Fruit fly (Drosophila melanogaster): Measurements from ENCODE around the gene nej.

Gene nej

DNA sequence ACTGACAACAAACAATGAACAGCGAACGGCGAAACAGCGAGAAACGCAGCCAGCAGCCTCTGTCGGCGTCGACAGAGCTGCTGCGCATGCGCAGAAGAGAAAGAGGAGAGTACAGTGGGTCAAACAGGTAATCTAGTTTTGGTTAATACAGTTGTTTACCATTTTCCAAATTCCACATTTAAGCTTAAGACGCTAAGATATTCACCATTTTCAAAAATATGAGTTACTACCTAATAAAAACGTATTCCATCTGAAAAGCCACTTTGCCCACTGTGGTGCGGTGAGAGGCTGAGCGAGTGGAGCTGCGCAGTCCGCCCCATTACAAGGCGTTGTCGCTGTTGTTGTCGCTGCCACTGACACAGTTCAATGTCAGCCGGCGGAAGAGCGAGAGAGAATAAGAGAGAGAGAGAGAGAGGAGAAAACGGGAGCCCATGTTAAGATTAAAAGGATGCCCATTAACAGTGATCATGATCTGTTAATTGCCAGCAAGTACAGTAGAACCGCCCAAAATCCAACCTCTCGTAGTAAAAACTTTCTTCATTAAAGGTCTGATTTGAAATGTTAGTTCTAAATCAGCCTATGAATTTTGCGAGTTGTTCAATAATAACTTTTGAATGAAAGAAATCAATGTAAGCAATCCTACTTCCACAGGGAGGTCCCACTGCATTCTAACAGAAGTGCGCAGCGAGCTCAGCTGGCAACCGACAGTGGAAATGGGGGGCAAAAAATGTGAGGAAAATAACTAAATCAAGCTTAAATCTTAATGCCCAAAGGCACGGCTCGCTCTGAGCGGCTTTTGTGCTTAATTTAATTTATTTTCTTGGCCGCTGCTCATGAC lies 35.9 kb downstream of the nej start (continued):
- TF ChIP-seq OdsH (GFP tag; optimal IDR thresholded peaks at IDR 0.05) (peak; percentile 98), CG6792 (GFP tag; optimal IDR thresholded peaks at IDR 0.05) (peak; percentile 99), acj6 (GFP tag; optimal IDR thresholded peaks at IDR 0.05) (peak; percentile 97), CG16779 (tag; optimal IDR thresholded peaks at IDR 0.05) (peak; percentile 96), CG15336 (GFP tag; IDR thresholded peaks at IDR 0.05) (peak; percentile 97), fkh (GFP tag; optimal IDR thresholded peaks at IDR 0.05) (peak; percentile 48), net (GFP tag; optimal IDR thresholded peaks at IDR 0.05) (peak; percentile 99), CG8119 (GFP tag; IDR thresholded peaks at IDR 0.05) (peak; percentile 98), CG3032 (tag; optimal IDR thresholded peaks at IDR 0.05) (peak; percentile 97), lz (GFP tag; optimal IDR thresholded peaks at IDR 0.05) (peak; percentile 96), CG34406 (GFP tag; optimal IDR thresholded peaks at IDR 0.05) (peak; percentile 97), CG7368 (GFP tag; optimal IDR thresholded peaks at IDR 0.05) (peak; percentile 97), CG8319 (GFP tag; optimal IDR thresholded peaks at IDR 0.05) (peak; percentile 97), Gug (GFP tag; IDR thresholded peaks at IDR 0.05) (peak; percentile 97), Hr39 (GFP tag; optimal IDR thresholded peaks at IDR 0.05) (peak; percentile 97), Sox14 (GFP tag; optimal IDR thresholded peaks at IDR 0.05) (peak; percentile 98), CG11902 (GFP tag; optimal IDR thresholded peaks at IDR 0.05) (peak; percentile 97), Ets96B (tag; optimal IDR thresholded peaks at IDR 0.05) (peak; percentile 97), CG11294 (GFP tag; IDR thresholded peaks at IDR 0.05) (peak; percentile 93), fd85E (GFP tag; optimal IDR thresholded peaks at IDR 0.05) (peak; percentile 95), Eip75B (GFP tag; optimal IDR thresholded peaks at IDR 0.05) (peak; percentile 99), ss (GFP tag; optimal IDR thresholded peaks at IDR 0.05) (peak; percentile 98 to 99), Lpt (GFP tag; optimal IDR thresholded peaks at IDR 0.05) (peak; percentile 97), CG32006 (GFP tag; optimal IDR thresholded peaks at IDR 0.05) (peak; percentile 98), dsx (GFP tag; optimal IDR thresholded peaks at IDR 0.05; ENCODE audit: poor library complexity, severe bottlenecking) (peak; percentile 94), Eip78C (GFP tag) (peak; percentile 99), cyc (GFP tag; optimal IDR thresholded peaks at IDR 0.05) (peak; percentile 98), Hr38 (GFP tag; optimal IDR thresholded peaks at IDR 0.05) (peak; percentile 28), CG8632 (GFP tag; optimal IDR thresholded peaks at IDR 0.05) (peak; percentile 97), eg (GFP tag; IDR thresholded peaks at IDR 0.05) (peak; percentile 98), CG10669 (GFP tag; optimal IDR thresholded peaks at IDR 0.05) (peak; percentile 98)

DNA sequence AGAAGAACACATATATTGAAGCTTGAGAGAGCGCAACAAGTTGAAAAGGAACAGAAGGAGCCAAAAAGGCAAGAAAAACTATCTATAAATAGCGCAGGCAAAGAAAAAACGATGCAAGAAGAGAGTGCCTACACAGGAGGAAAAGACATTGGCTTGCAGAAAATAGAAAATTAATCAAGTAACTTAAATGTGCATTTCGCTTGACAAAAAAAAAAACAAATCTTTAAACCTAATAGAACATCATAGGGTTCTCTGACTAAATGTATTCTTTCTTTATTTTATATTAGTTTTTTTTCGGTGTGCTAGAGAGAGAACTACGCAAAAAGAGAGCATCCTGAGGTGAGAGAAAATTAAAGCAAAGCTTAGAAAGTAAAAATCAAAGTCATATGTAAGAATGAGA lies 36.8 kb downstream of the nej start:
- peak; percentile 97 for TF ChIP-seq CG8119 (GFP tag; IDR thresholded peaks at IDR 0.05)
- peak; percentile 89 for TF ChIP-seq OdsH (GFP tag; optimal IDR thresholded peaks at IDR 0.05)
- TF ChIP-seq Ets21C (GFP tag; optimal IDR thresholded peaks at IDR 0.05), result no peak
- peak; percentile 76 for TF ChIP-seq CG11294 (GFP tag; IDR thresholded peaks at IDR 0.05)
- TF ChIP-seq svp (GFP tag), result peak; percentile 50
- TF ChIP-seq CG4318 (GFP tag; optimal IDR thresholded peaks at IDR 0.05), result peak; percentile 88
- peak; percentile 89 for TF ChIP-seq Ets96B (tag; optimal IDR thresholded peaks at IDR 0.05)
- peak; percentile 81 to 94 for TF ChIP-seq salr (GFP tag; optimal IDR thresholded peaks at IDR 0.05)
- peak; percentile 66 for TF ChIP-seq CG34406 (GFP tag; optimal IDR thresholded peaks at IDR 0.05)
- TF ChIP-seq Gug (GFP tag; IDR thresholded peaks at IDR 0.05), result peak; percentile 91
- peak; percentile 30 for TF ChIP-seq Sox15 (GFP tag; optimal IDR thresholded peaks at IDR 0.05)
- TF ChIP-seq CG6163 (GFP tag; IDR thresholded peaks at IDR 0.05), result peak; percentile 96
- peak; percentile 90 for TF ChIP-seq CG6276 (GFP tag; optimal IDR thresholded peaks at IDR 0.05)
- TF ChIP-seq CG7368 (GFP tag; optimal IDR thresholded peaks at IDR 0.05), result peak; percentile 68
- peak; percentile 43 for TF ChIP-seq topi (GFP tag; optimal IDR thresholded peaks at IDR 0.05)
- peak; percentile 83 for TF ChIP-seq CG9139 (GFP tag; optimal IDR thresholded peaks at IDR 0.05)
- peak; percentile 92 for TF ChIP-seq Eip75B (GFP tag; optimal IDR thresholded peaks at IDR 0.05)
- peak; percentile 88 for TF ChIP-seq net (GFP tag; optimal IDR thresholded peaks at IDR 0.05)
- no peak for TF ChIP-seq fkh (GFP tag; optimal IDR thresholded peaks at IDR 0.05)
- TF ChIP-seq pdm3 (GFP tag; optimal IDR thresholded peaks at IDR 0.05), result peak; percentile 91
- peak; percentile 48 for TF ChIP-seq Met (GFP tag; optimal IDR thresholded peaks at IDR 0.05)
- no peak for TF ChIP-seq vri (GFP tag; optimal IDR thresholded peaks at IDR 0.05)
- TF ChIP-seq Hr39 (GFP tag; optimal IDR thresholded peaks at IDR 0.05), result peak; percentile 2
- TF ChIP-seq acj6 (GFP tag; optimal IDR thresholded peaks at IDR 0.05), result peak; percentile 88
- no peak for TF ChIP-seq CG6854 (GFP tag; optimal IDR thresholded peaks at IDR 0.05)
- peak; percentile 79 for TF ChIP-seq CG6792 (GFP tag; optimal IDR thresholded peaks at IDR 0.05)
- TF ChIP-seq Eip78C (GFP tag), result peak; percentile 98
- peak; percentile 91 for TF ChIP-seq CG3919 (GFP tag; optimal IDR thresholded peaks at IDR 0.05)
- TF ChIP-seq Sox102F (GFP tag; optimal IDR thresholded peaks at IDR 0.05), result no peak
- no peak for TF ChIP-seq Smox (GFP tag; optimal IDR thresholded peaks at IDR 0.05)
- peak; percentile 10 for TF ChIP-seq CG31627 (GFP tag; optimal IDR thresholded peaks at IDR 0.05)
- peak; percentile 75 for TF ChIP-seq CG8632 (GFP tag; optimal IDR thresholded peaks at IDR 0.05)

Measured in whole organism, prepupa.